Fruit fly (Drosophila melanogaster): Measurements from ENCODE around the gene hoe2.

- TF ChIP-seq Myc (optimal IDR thresholded peaks at IDR 0.05) (no peak), psq (optimal IDR thresholded peaks at IDR 0.05) (no peak), ttk (optimal IDR thresholded peaks at IDR 0.05) (no peak)
Observed at dm6 chr2L:4905365-4906280, 30.6 kb downstream of the hoe2 start.
